Worm (Caenorhabditis elegans): ENCODE measurements around the gene F23F12.13.

- TF ChIP-seq tra-4 (tag; optimal IDR thresholded peaks at IDR 0.05) (no peak), tbx-37 (GFP tag; conservative IDR thresholded peaks at IDR 0.05) (no peak), sea-1 (GFP tag; conservative IDR thresholded peaks at IDR 0.05) (no peak), ama-1 (optimal IDR thresholded peaks at IDR 0.05) (peak; percentile 70), ceh-36 (tag; optimal IDR thresholded peaks at IDR 0.05) (no peak), tbx-11 (GFP tag; IDR thresholded peaks at IDR 0.05) (no peak), aly-1 (tag; optimal IDR thresholded peaks at IDR 0.05) (no peak), pes-1 (GFP tag; IDR thresholded peaks at IDR 0.05) (peak; percentile 34; the same call in 1 of the 2 replicates), B0310.2 (tag; optimal IDR thresholded peaks at IDR 0.05) (no peak), flt-1 (GFP tag; IDR thresholded peaks at IDR 0.05) (no peak), ceh-13 (GFP tag; optimal IDR thresholded peaks at IDR 0.05) (no peak), scrt-1 (GFP tag; IDR thresholded peaks at IDR 0.05) (no peak)
Observed at ce11 chrIII:6449854-6450253, 45.6 kb upstream of the F23F12.13 start.

Measured in whole organism, early embryonic.